Fruit fly (Drosophila melanogaster) S2 (cell line): ENCODE measurements around the gene CG5853.

Source experiments
- CG8478 ChIP-seq: fragments of >200 bp; optimal IDR thresholded peaks from 2 replicates; lab custom pipeline; 2018
- CTCF ChIP-seq, 2 experiments: fragments of >200 bp; optimal IDR thresholded peaks; 2 replicates each; lab custom pipeline; 2018

DNA sequence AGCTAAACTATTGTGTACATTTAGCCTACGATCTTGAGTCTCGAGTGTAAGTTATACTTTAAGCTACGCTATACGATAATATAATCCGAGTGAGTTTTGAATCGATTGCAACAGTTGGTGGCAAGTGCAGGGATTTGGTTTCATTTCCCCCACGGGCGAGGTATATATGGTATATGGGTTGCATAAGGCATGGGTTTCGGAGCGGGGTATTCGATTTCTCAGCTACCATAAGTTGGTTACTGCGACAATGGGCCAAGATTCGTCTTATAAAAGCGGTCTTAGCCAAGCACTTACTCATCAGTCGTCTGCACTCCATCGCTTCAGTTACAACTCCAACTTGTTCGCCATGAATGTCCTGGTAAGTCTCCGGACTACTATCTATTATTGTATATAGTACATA is 17.2 kb downstream of the CG5853 start, which contains the start of gene CG42367:
- TF ChIP-seq CTCF (optimal IDR thresholded peaks at IDR 0.05; lab: Kevin White, UChicago) (no peak), CG8478 (lab: Kevin White, UChicago) (no peak)
